Fruit fly (Drosophila melanogaster): Measurements from ENCODE around the gene CG31191.

DNA sequence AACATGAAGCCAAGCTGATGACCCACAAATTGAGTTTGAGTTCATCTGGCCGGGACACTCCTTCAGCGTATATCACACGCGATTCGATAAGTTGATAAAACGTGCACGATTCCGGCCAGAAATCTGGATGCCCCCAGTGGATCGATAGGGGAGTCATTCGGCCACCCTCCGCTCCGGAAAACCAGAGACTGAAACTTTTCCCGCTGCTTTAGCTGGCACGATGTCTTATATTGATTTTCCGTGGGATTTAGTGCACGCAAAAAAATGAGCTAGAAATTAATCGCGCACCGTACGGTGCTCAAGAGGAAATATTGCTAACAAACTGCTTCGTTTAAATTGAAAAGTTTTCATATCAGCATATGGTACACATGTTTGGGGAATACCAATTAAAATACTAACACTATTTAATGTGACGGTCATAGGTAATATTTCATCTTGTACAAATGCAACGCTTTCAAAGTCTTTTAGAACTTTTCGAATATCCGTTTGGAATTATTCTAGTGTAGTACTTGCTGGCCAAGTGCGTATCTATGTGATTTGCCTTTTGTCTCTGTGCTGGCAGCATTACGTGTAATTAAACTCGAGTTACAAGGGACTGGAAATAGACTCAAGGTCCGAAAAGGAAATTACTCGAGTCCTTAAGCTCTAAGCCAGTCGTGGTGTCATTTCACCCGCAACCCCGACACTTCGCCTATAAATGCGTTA lies 10.8 kb upstream of the CG31191 start:
- TF ChIP-seq Myc (optimal IDR thresholded peaks at IDR 0.05) (no peak), Abd-B (GFP tag; optimal IDR thresholded peaks at IDR 0.05) (no peak), usp (GFP tag; optimal IDR thresholded peaks at IDR 0.05) (no peak), jim (GFP tag; optimal IDR thresholded peaks at IDR 0.05) (no peak), h (GFP tag; optimal IDR thresholded peaks at IDR 0.05) (no peak), foxo (GFP tag; optimal IDR thresholded peaks at IDR 0.05) (no peak), psq (GFP tag; optimal IDR thresholded peaks at IDR 0.05) (no peak), Hr83 (GFP tag; optimal IDR thresholded peaks at IDR 0.05; ENCODE audit: poor library complexity, severe bottlenecking) (no peak), sage (GFP tag; optimal IDR thresholded peaks at IDR 0.05) (no peak), tai (GFP tag; optimal IDR thresholded peaks at IDR 0.05) (no peak), br (GFP tag; optimal IDR thresholded peaks at IDR 0.05) (no peak), dl (GFP tag; optimal IDR thresholded peaks at IDR 0.05; ENCODE audit: insufficient read depth in 1 of 2, partially characterized antibody in 2 of 2) (no peak)
